Worm (Caenorhabditis elegans): ENCODE data around the gene syf-3.

DNA sequence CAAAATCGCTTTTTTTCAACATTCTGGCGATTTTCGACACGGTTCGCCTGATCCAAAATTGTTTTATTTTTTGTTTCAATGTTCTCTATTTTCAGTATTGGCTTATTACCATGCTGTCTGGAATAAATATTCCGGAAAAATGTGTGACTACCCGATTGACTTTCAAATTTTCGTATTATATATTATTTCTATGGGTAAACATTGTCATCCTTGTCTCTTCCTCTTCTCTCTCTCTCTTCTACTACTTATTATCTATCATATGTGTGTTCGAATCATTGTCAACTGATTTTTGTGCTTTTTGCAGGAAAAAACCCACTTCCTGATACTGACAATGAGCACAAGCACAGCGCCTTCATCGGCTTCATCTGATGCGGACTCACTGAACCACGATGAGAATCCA lies 46.8 kb upstream of the syf-3 start, which contains the start of gene C04E6.7:
- TF ChIP-seq mab-5 (tag; optimal IDR thresholded peaks at IDR 0.05): no peak
- no peak for TF ChIP-seq nhr-12 (tag; optimal IDR thresholded peaks at IDR 0.05)
- TF ChIP-seq nhr-237 (tag; optimal IDR thresholded peaks at IDR 0.05): no peak
- no peak for TF ChIP-seq nhr-76 (tag; optimal IDR thresholded peaks at IDR 0.05)
- TF ChIP-seq elt-1 (tag; optimal IDR thresholded peaks at IDR 0.05; ENCODE audit: borderline replicate concordance, insufficient read depth): no peak
- no peak for TF ChIP-seq blmp-1 (tag; optimal IDR thresholded peaks at IDR 0.05)
- no peak for TF ChIP-seq ztf-11 (tag; optimal IDR thresholded peaks at IDR 0.05)
- TF ChIP-seq ces-1 (GFP tag; optimal IDR thresholded peaks at IDR 0.05): no peak
- TF ChIP-seq elt-3 (tag; optimal IDR thresholded peaks at IDR 0.05): no peak
- TF ChIP-seq snpc-4 (tag; optimal IDR thresholded peaks at IDR 0.05): no peak
- TF ChIP-seq sptf-1 (tag; optimal IDR thresholded peaks at IDR 0.05): no peak
- TF ChIP-seq nhr-28 (tag; optimal IDR thresholded peaks at IDR 0.05): no peak
- TF ChIP-seq lin-32 (GFP tag; optimal IDR thresholded peaks at IDR 0.05): no peak
- TF ChIP-seq mls-2 (tag; optimal IDR thresholded peaks at IDR 0.05): no peak
